Worm (Caenorhabditis elegans) whole organism, L4 larva: ENCODE results near the gene lmp-2.

Experiments used
- Y75B8A.6 ChIP-seq: fragments of 200-800 bp; sonication (Bioruptor generic); IDR thresholded peaks from 2 replicates; pipeline ENCODE4 v1.3.6; 2022; ENCODE audit warnings: missing genetic modification reagents, missing genetic modification characterization, missing compliant biosample characterization
- daf-8 ChIP-seq: fragments of 200-800 bp; sonication (Bioruptor generic); IDR thresholded peaks from 2 replicates; pipeline ENCODE4 v1.3.6; 2022; ENCODE audit warnings: missing genetic modification characterization, missing compliant biosample characterization
- dmd-9 ChIP-seq: fragments of 200-800 bp; sonication (Bioruptor generic); IDR thresholded peaks from 2 replicates; pipeline ENCODE4 v1.3.6; 2022; ENCODE audit warnings: missing genetic modification reagents, missing genetic modification characterization, missing compliant biosample characterization
- nhr-41 ChIP-seq: fragments of 200-800 bp; sonication (Bioruptor generic); IDR thresholded peaks from 2 replicates; pipeline ENCODE4 v1.3.6; 2022; ENCODE audit warnings: missing genetic modification reagents, missing genetic modification characterization, missing compliant biosample characterization
- set-16 ChIP-seq: fragments of 200-800 bp; sonication (Bioruptor generic); IDR thresholded peaks from 2 replicates; pipeline ENCODE4 v1.3.6; 2022; ENCODE audit warnings: missing genetic modification reagents, missing genetic modification characterization, missing compliant biosample characterization
- tra-1 ChIP-seq: fragments of 200-800 bp; sonication (Bioruptor generic); IDR thresholded peaks from 2 replicates; pipeline ENCODE4 v1.3.6; 2022; ENCODE audit warnings: missing genetic modification reagents, missing genetic modification characterization, missing compliant biosample characterization
- unc-62 ChIP-seq, 3 experiments: fragments of 150-350 bp in 1 of 3; sonication (generic microtip); optimal IDR thresholded peaks in 2 of 3; peaks in 1 of 3; 1 replicate in 1 of 3; 2 replicates in 2 of 3; lab custom pipeline; 2014 to 2017; ENCODE audit warnings: missing biosample characterization in 3 of 3, missing genetic modification characterization in 3 of 3, missing genetic modification reagents in 3 of 3, missing genotype in 1 of 3
- zip-11 ChIP-seq: fragments of 200-800 bp; sonication (Bioruptor generic); IDR thresholded peaks from 2 replicates; pipeline ENCODE4 v1.3.6; 2022; ENCODE audit warnings: missing genetic modification characterization, missing compliant biosample characterization

lmp-2 gene

ce11 chrX:1171617-1172016, 46.2 kb downstream of the lmp-2 start:
- TF ChIP-seq unc-62 (GFP tag; optimal IDR thresholded peaks at IDR 0.05 in 1 of 2; lab: Kevin White, UChicago), result peak in 1 of 2 experiments; percentile 97
- TF ChIP-seq unc-62 (tag; optimal IDR thresholded peaks at IDR 0.05; lab: Kevin White, UChicago), result no peak
- TF ChIP-seq nhr-41 (GFP tag; lab: Robert Waterston, UW), result no peak

ce11 chrX:1172024-1172423, 46.6 kb downstream of the lmp-2 start:
- no peak for TF ChIP-seq tra-1 (GFP tag; lab: Robert Waterston, UW)
- TF ChIP-seq Y75B8A.6 (GFP tag; lab: Robert Waterston, UW), result no peak
- peak; percentile 72 for TF ChIP-seq set-16 (GFP tag; lab: Robert Waterston, UW)
- no peak for TF ChIP-seq daf-8 (GFP tag; lab: Robert Waterston, UW)
- TF ChIP-seq zip-11 (GFP tag; lab: Robert Waterston, UW), result no peak
- TF ChIP-seq dmd-9 (GFP tag; lab: Robert Waterston, UW), result no peak
